Fruit fly (Drosophila melanogaster): Measurements from ENCODE around the gene CG32081.

Gene CG32081

DNA sequence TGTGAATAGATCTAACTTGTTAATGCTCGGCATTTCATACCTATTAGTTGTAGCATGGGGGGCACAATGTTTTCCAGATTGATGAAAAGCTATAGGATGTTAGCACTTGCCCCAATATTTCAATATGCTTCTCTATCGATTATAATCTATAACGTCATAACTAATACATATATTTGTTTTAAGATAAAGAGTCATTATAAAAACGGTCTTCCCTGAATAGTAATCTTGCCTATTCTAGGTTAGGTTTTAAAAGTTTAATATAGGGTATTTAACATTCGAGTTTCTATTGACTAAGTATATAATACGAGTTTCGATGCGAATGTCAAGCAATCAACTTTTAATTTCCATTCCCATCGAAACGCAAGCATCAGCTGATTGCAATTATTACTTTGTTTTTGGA, 33.8 kb downstream of the CG32081 start, which contains the start of the genes CG6321 and Blos2 (continued):
- TF ChIP-seq fd3F (GFP tag; optimal IDR thresholded peaks at IDR 0.05) = peak; percentile 64
- TF ChIP-seq CG17385 (GFP tag; optimal IDR thresholded peaks at IDR 0.05) = peak; percentile 77
- peak; percentile 66 for TF ChIP-seq Atf6 (GFP tag; IDR thresholded peaks at IDR 0.05)
- peak; percentile 15 for TF ChIP-seq Antp (GFP tag; optimal IDR thresholded peaks at IDR 0.05)
- peak; percentile 43 for TF ChIP-seq CG30020 (tag; optimal IDR thresholded peaks at IDR 0.05)
- TF ChIP-seq mam (GFP tag; optimal IDR thresholded peaks at IDR 0.05) = peak; percentile 23
- TF ChIP-seq Ets97D (GFP tag; optimal IDR thresholded peaks at IDR 0.05) = peak; percentile 30
- peak; percentile 68 for TF ChIP-seq trem (tag; optimal IDR thresholded peaks at IDR 0.05)
- TF ChIP-seq Eip74EF (GFP tag; optimal IDR thresholded peaks at IDR 0.05) = peak in 1 of 2 experiments; percentile 84
- TF ChIP-seq Usf (GFP tag; optimal IDR thresholded peaks at IDR 0.05) = no peak
- TF ChIP-seq CG7745 (tag; optimal IDR thresholded peaks at IDR 0.05) = no peak
- TF ChIP-seq fd102C (GFP tag; optimal IDR thresholded peaks at IDR 0.05) = no peak
- TF ChIP-seq gfzf (GFP tag; optimal IDR thresholded peaks at IDR 0.05) = no peak
- no peak for TF ChIP-seq zf30C (GFP tag; optimal IDR thresholded peaks at IDR 0.05)
- TF ChIP-seq CG16863 (GFP tag; optimal IDR thresholded peaks at IDR 0.05) = peak; percentile 1
- 0 out of 2 replicates have a peak, but pooled peaks have one; percentile 5 for TF ChIP-seq CG32772 (GFP tag; IDR thresholded peaks at IDR 0.05)
- TF ChIP-seq CG17568 (GFP tag; optimal IDR thresholded peaks at IDR 0.05) = peak; percentile 78
- peak; percentile 93 for TF ChIP-seq D19A (tag; optimal IDR thresholded peaks at IDR 0.05)
- no peak for TF ChIP-seq CG4282 (GFP tag; optimal IDR thresholded peaks at IDR 0.05)
- TF ChIP-seq H15 (GFP tag; IDR thresholded peaks at IDR 0.05) = 0 out of 3 replicates have a peak, but pooled peaks have one; percentile 27
- no peak for TF ChIP-seq CG1792 (GFP tag; optimal IDR thresholded peaks at IDR 0.05)
- TF ChIP-seq HLH4C (GFP tag; IDR thresholded peaks at IDR 0.05; ENCODE audit: partially characterized antibody) = no peak
- TF ChIP-seq CG13123 (GFP tag; optimal IDR thresholded peaks at IDR 0.05) = peak; percentile 15
- no peak for TF ChIP-seq her (GFP tag; optimal IDR thresholded peaks at IDR 0.05)
- TF ChIP-seq CG17802 (tag; optimal IDR thresholded peaks at IDR 0.05) = no peak
- TF ChIP-seq cwo (GFP tag; optimal IDR thresholded peaks at IDR 0.05) = peak; percentile 65
- TF ChIP-seq CG30403 (GFP tag; optimal IDR thresholded peaks at IDR 0.05) = peak; percentile 82
- peak; percentile 77 for TF ChIP-seq CG8388 (GFP tag; optimal IDR thresholded peaks at IDR 0.05)
- TF ChIP-seq C15 (GFP tag; IDR thresholded peaks at IDR 0.05) = peak; percentile 59; the same call in 1 of the 3 replicates
- TF ChIP-seq CG11398 (GFP tag; optimal IDR thresholded peaks at IDR 0.05) = no peak
- peak; percentile 11 for TF ChIP-seq CHES-1-like (GFP tag; optimal IDR thresholded peaks at IDR 0.05)
- TF ChIP-seq Fer3 (tag; optimal IDR thresholded peaks at IDR 0.05) = peak; percentile 80
- TF ChIP-seq CG8765 (GFP tag; IDR thresholded peaks at IDR 0.05) = no peak
- TF ChIP-seq CG33213 (GFP tag; optimal IDR thresholded peaks at IDR 0.05) = peak; percentile 46
- TF ChIP-seq CG10462 (GFP tag; optimal IDR thresholded peaks at IDR 0.05) = no peak
- no peak for TF ChIP-seq Dfd (GFP tag; optimal IDR thresholded peaks at IDR 0.05)
- peak; percentile 30; the same call in 1 of the 3 replicates for TF ChIP-seq Aef1 (GFP tag; IDR thresholded peaks at IDR 0.05)
- TF ChIP-seq crp (GFP tag; optimal IDR thresholded peaks at IDR 0.05) = peak; percentile 30 to 84
- no peak for TF ChIP-seq sc (optimal IDR thresholded peaks at IDR 0.05)
- TF ChIP-seq sc (GFP tag; optimal IDR thresholded peaks at IDR 0.05) = peak; percentile 22
- no peak for TF ChIP-seq ro (GFP tag; IDR thresholded peaks at IDR 0.05)
- peak; percentile 37 for TF ChIP-seq tio (GFP tag; optimal IDR thresholded peaks at IDR 0.05)
- TF ChIP-seq gce (GFP tag; IDR thresholded peaks at IDR 0.05) = 0 out of 3 replicates have a peak, but pooled peaks have one; percentile 5
- no peak for TF ChIP-seq Myb (GFP tag; optimal IDR thresholded peaks at IDR 0.05)
- TF ChIP-seq fru (optimal IDR thresholded peaks at IDR 0.05) = no peak
- peak; percentile 4 for TF ChIP-seq CG7987 (GFP tag; optimal IDR thresholded peaks at IDR 0.05)
- TF ChIP-seq HHEX (GFP tag; optimal IDR thresholded peaks at IDR 0.05) = peak; percentile 72
- TF ChIP-seq CG8924 (tag; optimal IDR thresholded peaks at IDR 0.05) = peak; percentile 87
- no peak for TF ChIP-seq sima (GFP tag; optimal IDR thresholded peaks at IDR 0.05)
- no peak for TF ChIP-seq mld (GFP tag; IDR thresholded peaks at IDR 0.05; ENCODE audit: partially characterized antibody)
- TF ChIP-seq Rfx (GFP tag; IDR thresholded peaks at IDR 0.05) = peak; percentile 79

Measured in whole organism, embryonic.